Worm (Caenorhabditis elegans) whole organism, young adult: ENCODE measurements around the gene pho-6.

ENCODE experiments used
- B0019.2 ChIP-seq: fragments of 200-800 bp; sonication (Bioruptor generic); conservative IDR thresholded peaks from 2 replicates; pipeline ENCODE4 v1.3.6; 2022; ENCODE audit warnings: missing genetic modification reagents, missing genetic modification characterization, missing compliant biosample characterization
- C06A6.2 ChIP-seq: fragments of 200-800 bp; sonication (Bioruptor generic); conservative IDR thresholded peaks from 2 replicates; pipeline ENCODE4 v1.3.6; 2022; ENCODE audit warnings: missing genetic modification characterization, missing compliant biosample characterization
- C17E4.6 ChIP-seq: fragments of 200-800 bp; sonication (Bioruptor generic); IDR thresholded peaks from 2 replicates; pipeline ENCODE4 v1.3.6; 2022; ENCODE audit warnings: missing genetic modification reagents, missing genetic modification characterization, missing compliant biosample characterization
- F33H1.4 ChIP-seq: fragments of 200-800 bp; sonication (Bioruptor generic); IDR thresholded peaks from 2 replicates; pipeline ENCODE4 v1.3.6; 2022; ENCODE audit warnings: missing genetic modification reagents, missing genetic modification characterization, missing compliant biosample characterization
- F39B2.1 ChIP-seq: fragments of 200-800 bp; sonication (Bioruptor generic); IDR thresholded peaks from 2 replicates; pipeline ENCODE4 v1.3.6; 2022; ENCODE audit warnings: missing genetic modification reagents, missing genetic modification characterization, missing compliant biosample characterization
- F52B5.7 ChIP-seq: sonication (generic microtip); optimal IDR thresholded peaks from 2 replicates; lab custom pipeline; 2016; ENCODE audit warnings: mild to moderate bottlenecking, missing genetic modification characterization, missing compliant biosample characterization
- F55B11.4 ChIP-seq: sonication (generic microtip); optimal IDR thresholded peaks from 2 replicates; lab custom pipeline; 2016; ENCODE audit warnings: missing compliant biosample characterization, missing genetic modification characterization, borderline replicate concordance; ENCODE audit not compliant: insufficient read depth
- aptf-2 ChIP-seq: fragments of 200-800 bp; sonication (Bioruptor generic); conservative IDR thresholded peaks from 2 replicates; pipeline ENCODE4 v1.3.6; 2022; ENCODE audit warnings: missing genetic modification reagents, missing genetic modification characterization, missing compliant biosample characterization
- cebp-1 ChIP-seq, 2 experiments: fragments of 200-800 bp in 1 of 2; sonication (Bioruptor generic) in 1 of 2; sonication (generic microtip) in 1 of 2; IDR thresholded peaks in 1 of 2; optimal IDR thresholded peaks in 1 of 2; 2 replicates each; pipeline versions ENCODE4 v1.3.6 to Lab custom; 2017 to 2022; ENCODE audit warnings: missing compliant biosample characterization in 2 of 2, missing genetic modification characterization in 2 of 2, mild to moderate bottlenecking in 1 of 2, missing genetic modification reagents in 1 of 2, moderate library complexity in 1 of 2
- ceh-79 ChIP-seq: sonication (generic microtip); optimal IDR thresholded peaks from 2 replicates; lab custom pipeline; 2017; ENCODE audit warnings: mild to moderate bottlenecking, missing genetic modification characterization, missing compliant biosample characterization
- dpl-1 ChIP-seq: fragments of 150-350 bp; optimal IDR thresholded peaks from 2 replicates; lab custom pipeline; 2014; ENCODE audit warnings: missing biosample characterization, missing genetic modification reagents, missing genetic modification characterization
- fkh-3 ChIP-seq: sonication (generic microtip); optimal IDR thresholded peaks from 2 replicates; lab custom pipeline; 2016; ENCODE audit warnings: mild to moderate bottlenecking, missing genetic modification characterization, missing compliant biosample characterization
- gei-17 ChIP-seq: fragments of 200-800 bp; sonication (Bioruptor generic); optimal IDR thresholded peaks from 2 replicates; lab custom pipeline; 2018; ENCODE audit warnings: mild to moderate bottlenecking, missing genetic modification characterization, missing compliant biosample characterization
- hsf-1 ChIP-seq: fragments of 200-800 bp; sonication (Bioruptor generic); IDR thresholded peaks from 2 replicates; pipeline ENCODE4 v1.3.6; 2022; ENCODE audit warnings: missing genetic modification reagents, missing genetic modification characterization, missing compliant biosample characterization
- let-526 ChIP-seq: fragments of 200-800 bp; sonication (Bioruptor generic); IDR thresholded peaks from 2 replicates; pipeline ENCODE4 v1.3.6; 2022; ENCODE audit warnings: missing genetic modification reagents, missing genetic modification characterization, missing compliant biosample characterization
- lin-54 ChIP-seq: fragments of 200-800 bp; sonication (Bioruptor generic); optimal IDR thresholded peaks from 2 replicates; lab custom pipeline; 2018; ENCODE audit warnings: mild to moderate bottlenecking, missing genetic modification characterization, missing compliant biosample characterization
- lsy-27 ChIP-seq: sonication (generic microtip); optimal IDR thresholded peaks from 2 replicates; lab custom pipeline; 2017; ENCODE audit warnings: missing genetic modification characterization, mild to moderate bottlenecking, missing compliant biosample characterization, antibody characterized with exemption, missing genotype, borderline replicate concordance; ENCODE audit not compliant: insufficient read depth
- madf-10 ChIP-seq: sonication (generic microtip); optimal IDR thresholded peaks from 2 replicates; lab custom pipeline; 2016; ENCODE audit warnings: mild to moderate bottlenecking, missing genetic modification characterization, missing compliant biosample characterization
- madf-3 ChIP-seq: fragments of 200-800 bp; sonication (Bioruptor generic); IDR thresholded peaks from 2 replicates; pipeline ENCODE4 v1.3.6; 2022; ENCODE audit warnings: missing genetic modification reagents, missing genetic modification characterization, missing compliant biosample characterization
- mes-4 ChIP-seq: sonication (generic microtip); optimal IDR thresholded peaks from 2 replicates; lab custom pipeline; 2016; ENCODE audit warnings: missing genotype, missing genetic modification characterization, missing compliant biosample characterization
- nfya-2 ChIP-seq: fragments of 200-800 bp; sonication (Bioruptor generic); IDR thresholded peaks from 2 replicates; pipeline ENCODE4 v1.3.6; 2022; ENCODE audit warnings: missing genetic modification reagents, missing genetic modification characterization, missing compliant biosample characterization
- nfyb-1 ChIP-seq: fragments of 200-800 bp; sonication (Bioruptor generic); IDR thresholded peaks from 2 replicates; pipeline ENCODE4 v1.3.6; 2022; ENCODE audit warnings: missing genetic modification reagents, missing genetic modification characterization, missing compliant biosample characterization
- nhr-120 ChIP-seq: fragments of 200-800 bp; sonication (Bioruptor generic); IDR thresholded peaks from 2 replicates; pipeline ENCODE4 v1.3.6; 2022; ENCODE audit warnings: missing genetic modification characterization, missing compliant biosample characterization
- nhr-179 ChIP-seq: sonication (generic microtip); optimal IDR thresholded peaks from 2 replicates; lab custom pipeline; 2016; ENCODE audit warnings: mild to moderate bottlenecking, missing genetic modification characterization, missing compliant biosample characterization
- nhr-27 ChIP-seq: fragments of 200-800 bp; sonication (Bioruptor generic); optimal IDR thresholded peaks from 2 replicates; lab custom pipeline; 2018; ENCODE audit warnings: mild to moderate bottlenecking, missing genetic modification characterization, moderate library complexity, missing compliant biosample characterization
- rec-8 ChIP-seq, 2 experiments: sonication (generic microtip); optimal IDR thresholded peaks; 2 replicates each; lab custom pipeline; 2016; ENCODE audit warnings: mild to moderate bottlenecking in 2 of 2, missing genetic modification characterization in 2 of 2, missing genetic modification reagents in 2 of 2, missing genotype in 2 of 2, missing biosample characterization in 1 of 2, missing compliant biosample characterization in 1 of 2, moderate library complexity in 1 of 2
- repo-1 ChIP-seq: sonication (generic microtip); optimal IDR thresholded peaks from 2 replicates; lab custom pipeline; 2017; ENCODE audit warnings: mild to moderate bottlenecking, missing genetic modification characterization, missing compliant biosample characterization
- sea-2 ChIP-seq: fragments of 200-800 bp; sonication (Bioruptor generic); IDR thresholded peaks from 2 replicates; pipeline ENCODE4 v1.3.6; 2022; ENCODE audit warnings: missing genetic modification characterization, missing compliant biosample characterization
- snpc-1.1 ChIP-seq: sonication (generic microtip); optimal IDR thresholded peaks from 2 replicates; lab custom pipeline; 2017; ENCODE audit warnings: missing genetic modification characterization, mild to moderate bottlenecking, missing compliant biosample characterization, antibody characterized with exemption, moderate library complexity, missing genotype, missing genetic modification reagents; ENCODE audit not compliant: insufficient read depth
- snpc-1.3 ChIP-seq: sonication (generic microtip); optimal IDR thresholded peaks from 2 replicates; lab custom pipeline; 2017; ENCODE audit warnings: missing genetic modification characterization, mild to moderate bottlenecking, missing compliant biosample characterization, antibody characterized with exemption, moderate library complexity, missing genotype, missing genetic modification reagents; ENCODE audit not compliant: insufficient read depth
- snpc-3.4 ChIP-seq: sonication (generic microtip); optimal IDR thresholded peaks from 2 replicates; lab custom pipeline; 2017; ENCODE audit warnings: missing genetic modification characterization, mild to moderate bottlenecking, missing compliant biosample characterization, antibody characterized with exemption, moderate library complexity, missing genotype, missing genetic modification reagents
- tbp1 ChIP-seq: fragments of 200-800 bp; sonication (Bioruptor generic); optimal IDR thresholded peaks from 2 replicates; lab custom pipeline; 2018; ENCODE audit warnings: mild to moderate bottlenecking, missing genetic modification characterization, missing compliant biosample characterization
- tbx-9 ChIP-seq: sonication (generic microtip); optimal IDR thresholded peaks from 2 replicates; lab custom pipeline; 2016; ENCODE audit warnings: borderline replicate concordance, missing genetic modification characterization, inconsistent platforms, missing compliant biosample characterization
- tlf-1 ChIP-seq: fragments of 200-800 bp; sonication (Bioruptor generic); optimal IDR thresholded peaks from 2 replicates; lab custom pipeline; 2018; ENCODE audit warnings: mild to moderate bottlenecking, missing genetic modification characterization, missing compliant biosample characterization
- xnd-1 ChIP-seq: sonication (generic microtip); optimal IDR thresholded peaks from 2 replicates; lab custom pipeline; 2016; ENCODE audit warnings: missing genotype, missing genetic modification reagents, missing genetic modification characterization, missing compliant biosample characterization
- ztf-18 ChIP-seq: sonication (generic microtip); optimal IDR thresholded peaks from 2 replicates; lab custom pipeline; 2016; ENCODE audit warnings: missing genotype, mild to moderate bottlenecking, missing genetic modification characterization, missing compliant biosample characterization
- ztf-25 ChIP-seq: fragments of 200-800 bp; sonication (Bioruptor generic); IDR thresholded peaks from 2 replicates; pipeline ENCODE4 v1.3.6; 2022; ENCODE audit warnings: missing genetic modification reagents, missing genetic modification characterization, missing compliant biosample characterization
- ztf-6 ChIP-seq: fragments of 200-800 bp; sonication (Bioruptor generic); IDR thresholded peaks from 2 replicates; pipeline ENCODE4 v1.3.6; 2022; ENCODE audit warnings: missing genetic modification reagents, missing genetic modification characterization, missing compliant biosample characterization

pho-6 gene

ce11 chrV:8348959-8349389 is 45.3 kb downstream of the pho-6 start (continued):
- TF ChIP-seq ztf-25 (GFP tag; lab: Robert Waterston, UW) (no peak), ztf-18 (tag; lab: Kevin White, UChicago) (peak; percentile 88), fkh-3 (tag; lab: Kevin White, UChicago) (no peak), nfyb-1 (peak; percentile 92), tbx-9 (tag; lab: Kevin White, UChicago) (no peak), lin-54 (GFP tag; lab: Kevin White, UChicago) (peak; percentile 84), mes-4 (tag; lab: Kevin White, UChicago) (peak; percentile 49), repo-1 (tag; lab: Kevin White, UChicago) (peak; percentile 85), cebp-1 (GFP tag; IDR thresholded peaks at IDR 0.05; lab: Robert Waterston, UW) (no peak), cebp-1 (tag; optimal IDR thresholded peaks at IDR 0.05; lab: Kevin White, UChicago) (peak; percentile 76), F55B11.4 (no peak), gei-17 (peak; percentile 65), nhr-27 (no peak), lsy-27 (tag; lab: Kevin White, UChicago) (no peak), B0019.2 (GFP tag; lab: Robert Waterston, UW) (0 out of 2 replicates have a peak, but pooled peaks have one; percentile 49), C17E4.6 (GFP tag; lab: Robert Waterston, UW) (peak; percentile 72; the same call in 1 of the 2 replicates), let-526 (GFP tag; lab: Robert Waterston, UW) (0 out of 2 replicates have a peak, but pooled peaks have one; percentile 12), hsf-1 (GFP tag; lab: Robert Waterston, UW) (peak; percentile 89), sea-2 (GFP tag; lab: Robert Waterston, UW) (no peak), tbp1 (GFP tag; lab: Kevin White, UChicago) (peak; percentile 84), rec-8 (tag; optimal IDR thresholded peaks at IDR 0.05; lab: Kevin White, UChicago) (peak in 1 of 2 experiments; percentile 78), snpc-1.1 (tag; lab: Kevin White, UChicago) (peak; percentile 99), nhr-179 (tag; lab: Kevin White, UChicago) (peak; percentile 57), F52B5.7 (peak; percentile 46), F39B2.1 (GFP tag; lab: Robert Waterston, UW) (peak; percentile 72; the same call in 1 of the 2 replicates), F33H1.4 (GFP tag; lab: Robert Waterston, UW) (peak; percentile 74), snpc-3.4 (tag; lab: Kevin White, UChicago) (peak; percentile 99), snpc-1.3 (tag; lab: Kevin White, UChicago) (peak; percentile 98), ceh-79 (tag; lab: Kevin White, UChicago) (no peak), xnd-1 (tag; lab: Kevin White, UChicago) (peak; percentile 79), C06A6.2 (GFP tag; lab: Robert Waterston, UW) (0 out of 2 replicates have a peak, but pooled peaks have one; percentile 25), nhr-120 (GFP tag; lab: Robert Waterston, UW) (no peak), nfya-2 (GFP tag; lab: Robert Waterston, UW) (no peak), ztf-6 (GFP tag; lab: Robert Waterston, UW) (no peak)
- TF ChIP-seq, all 124 proteins: peak for 89

- TF ChIP-seq madf-10 (tag; lab: Kevin White, UChicago) (no peak), tlf-1 (GFP tag; lab: Kevin White, UChicago) (no peak), dpl-1 (GFP tag; lab: Kevin White, UChicago) (no peak), madf-3 (GFP tag; lab: Robert Waterston, UW) (no peak), aptf-2 (GFP tag; lab: Robert Waterston, UW) (no peak)
Observed at ce11 chrV:8345436-8345835, 48.8 kb downstream of the pho-6 start, which contains the start of gene C08D8.1. C08D8.1 (plus strand) TSS chrV:8345759.
